Fruit fly (Drosophila melanogaster) whole organism, prepupa: ENCODE data around the gene jagn.

Experiments used
- Blimp-1 ChIP-seq: fragments of 200-800 bp; sonication (Bioruptor generic); optimal IDR thresholded peaks from 3 replicates; lab custom pipeline; 2017; ENCODE audit warnings: missing biosample characterization, missing genetic modification characterization, mild to moderate bottlenecking, moderate library complexity, missing genetic modification reagents
- CG10669 ChIP-seq: fragments of 200-800 bp; sonication (Bioruptor generic); optimal IDR thresholded peaks from 3 replicates; lab custom pipeline; 2018; ENCODE audit warnings: missing biosample characterization, mild to moderate bottlenecking, missing genetic modification characterization, moderate library complexity
- CG11762 ChIP-seq: fragments of 200-800 bp; sonication (Bioruptor generic); optimal IDR thresholded peaks from 3 replicates; lab custom pipeline; 2016; ENCODE audit warnings: missing biosample characterization, missing genetic modification characterization; ENCODE audit not compliant: insufficient read depth
- CG15336 ChIP-seq: fragments of 200-800 bp; sonication (Bioruptor generic); IDR thresholded peaks from 2 replicates; pipeline ENCODE4 v1.3.6; 2022; ENCODE audit warnings: missing biosample characterization, missing genetic modification characterization
- CG16779 ChIP-seq: fragments of 200-800 bp; sonication (Bioruptor generic); optimal IDR thresholded peaks from 3 replicates; lab custom pipeline; 2017; ENCODE audit warnings: missing biosample characterization, mild to moderate bottlenecking, missing genetic modification characterization
- CG3032 ChIP-seq: fragments of 200-800 bp; optimal IDR thresholded peaks from 2 replicates; lab custom pipeline; 2019; ENCODE audit warnings: missing biosample characterization, mild to moderate bottlenecking, missing genetic modification characterization, moderate library complexity
- CG31627 ChIP-seq: fragments of 200-800 bp; sonication (Bioruptor generic); optimal IDR thresholded peaks from 3 replicates; lab custom pipeline; 2016; ENCODE audit warnings: missing biosample characterization, missing genetic modification characterization
- CG34406 ChIP-seq: fragments of 200-800 bp; sonication (Bioruptor generic); optimal IDR thresholded peaks from 3 replicates; lab custom pipeline; 2016; ENCODE audit warnings: missing biosample characterization, missing genetic modification characterization
- CG3919 ChIP-seq: fragments of 200-800 bp; sonication (Bioruptor generic); optimal IDR thresholded peaks from 3 replicates; lab custom pipeline; 2016; ENCODE audit warnings: missing biosample characterization, missing genetic modification characterization
- CG4318 ChIP-seq: fragments of 200-800 bp; sonication (Bioruptor generic); optimal IDR thresholded peaks from 3 replicates; lab custom pipeline; 2017; ENCODE audit warnings: missing biosample characterization, mild to moderate bottlenecking, missing genetic modification characterization
- CG6276 ChIP-seq: fragments of 200-800 bp; sonication (Bioruptor generic); optimal IDR thresholded peaks from 2 replicates; lab custom pipeline; 2017; ENCODE audit warnings: missing biosample characterization, mild to moderate bottlenecking, missing genetic modification characterization
- CG6854 ChIP-seq: fragments of 200-800 bp; sonication (Bioruptor generic); optimal IDR thresholded peaks from 2 replicates; lab custom pipeline; 2017; ENCODE audit warnings: missing biosample characterization, mild to moderate bottlenecking, missing genetic modification characterization
- CG8119 ChIP-seq: fragments of 200-800 bp; sonication (Bioruptor generic); IDR thresholded peaks from 3 replicates; pipeline ENCODE4 v1.3.6; 2022; ENCODE audit warnings: missing biosample characterization, missing genetic modification characterization
- CG8319 ChIP-seq: fragments of 200-800 bp; sonication (Bioruptor generic); optimal IDR thresholded peaks from 3 replicates; lab custom pipeline; 2016; ENCODE audit warnings: missing biosample characterization, missing genetic modification characterization
- CG8632 ChIP-seq: fragments of 200-800 bp; sonication (Bioruptor generic); optimal IDR thresholded peaks from 3 replicates; lab custom pipeline; 2016; ENCODE audit warnings: missing biosample characterization, missing genetic modification characterization
- Eip75B ChIP-seq: fragments of 200-800 bp; sonication (Bioruptor generic); optimal IDR thresholded peaks from 3 replicates; lab custom pipeline; 2016; ENCODE audit warnings: missing biosample characterization, missing genetic modification characterization
- Eip78C ChIP-seq: fragments of 200-800 bp; sonication (Bioruptor generic); peaks from one replicate; lab custom pipeline; 2016; ENCODE audit warnings: missing biosample characterization, missing genetic modification characterization
- Eip93F ChIP-seq: fragments of 200-800 bp; sonication (Bioruptor generic); optimal IDR thresholded peaks from 2 replicates; lab custom pipeline; 2016; ENCODE audit warnings: missing biosample characterization, mild to moderate bottlenecking, missing genetic modification characterization
- Ets21C ChIP-seq: fragments of 200-800 bp; sonication (Bioruptor generic); optimal IDR thresholded peaks from 3 replicates; lab custom pipeline; 2016; ENCODE audit warnings: missing biosample characterization, missing genetic modification characterization
- Ets96B ChIP-seq: fragments of 200-800 bp; optimal IDR thresholded peaks from 2 replicates; lab custom pipeline; 2019; ENCODE audit warnings: missing biosample characterization, mild to moderate bottlenecking, missing genetic modification characterization, moderate library complexity
- Gug ChIP-seq: fragments of 200-800 bp; sonication (Bioruptor generic); IDR thresholded peaks from 2 replicates; pipeline ENCODE4 v1.3.6; 2022; ENCODE audit warnings: missing biosample characterization, missing genetic modification characterization
- Hr38 ChIP-seq: sonication (Bioruptor generic); optimal IDR thresholded peaks from 2 replicates; lab custom pipeline; 2016; ENCODE audit warnings: missing biosample characterization, missing genetic modification characterization
- Hr4 ChIP-seq: fragments of 200-800 bp; sonication (Bioruptor generic); optimal IDR thresholded peaks from 3 replicates; lab custom pipeline; 2016; ENCODE audit warnings: missing biosample characterization, missing genetic modification characterization
- Met ChIP-seq: fragments of 200-800 bp; sonication (Bioruptor generic); optimal IDR thresholded peaks from 3 replicates; lab custom pipeline; 2016; ENCODE audit warnings: missing biosample characterization, missing genetic modification characterization
- OdsH ChIP-seq: fragments of 200-800 bp; sonication (Bioruptor generic); optimal IDR thresholded peaks from 3 replicates; lab custom pipeline; 2016; ENCODE audit warnings: missing biosample characterization, missing genetic modification characterization
- Smox ChIP-seq: fragments of 200-800 bp; sonication (Bioruptor generic); optimal IDR thresholded peaks from 3 replicates; lab custom pipeline; 2016; ENCODE audit warnings: missing biosample characterization, missing genetic modification characterization
- Sox102F ChIP-seq: fragments of 200-800 bp; sonication (Bioruptor generic); optimal IDR thresholded peaks from 2 replicates; lab custom pipeline; 2016; ENCODE audit warnings: missing biosample characterization, mild to moderate bottlenecking, missing genetic modification characterization
- Sox14 ChIP-seq: fragments of 200-800 bp; sonication (Bioruptor generic); optimal IDR thresholded peaks from 3 replicates; lab custom pipeline; 2016; ENCODE audit warnings: missing biosample characterization, missing genetic modification characterization
- Sox15 ChIP-seq: fragments of 200-800 bp; sonication (Bioruptor generic); optimal IDR thresholded peaks from 3 replicates; lab custom pipeline; 2016; ENCODE audit warnings: missing biosample characterization, missing genetic modification characterization
- achi ChIP-seq: fragments of 200-800 bp; sonication (Bioruptor generic); optimal IDR thresholded peaks from 3 replicates; lab custom pipeline; 2016; ENCODE audit warnings: missing biosample characterization, missing genetic modification characterization
- cyc ChIP-seq: fragments of 200-800 bp; sonication (Bioruptor generic); optimal IDR thresholded peaks from 3 replicates; lab custom pipeline; 2016; ENCODE audit warnings: missing biosample characterization, missing genetic modification characterization
- dsx ChIP-seq: fragments of 200-800 bp; optimal IDR thresholded peaks from 3 replicates; lab custom pipeline; 2019; ENCODE audit warnings: missing biosample characterization, mild to moderate bottlenecking, missing genetic modification characterization, moderate library complexity; ENCODE audit not compliant: poor library complexity, severe bottlenecking
- eg ChIP-seq: fragments of 200-800 bp; sonication (Bioruptor generic); IDR thresholded peaks from 3 replicates; pipeline ENCODE4 v1.3.6; 2022; ENCODE audit warnings: missing biosample characterization, missing genetic modification characterization
- esn ChIP-seq: fragments of 200-800 bp; sonication (Bioruptor generic); optimal IDR thresholded peaks from 2 replicates; lab custom pipeline; 2016; ENCODE audit warnings: missing biosample characterization, mild to moderate bottlenecking, missing genetic modification characterization, moderate library complexity
- fd59A ChIP-seq: fragments of 200-800 bp; sonication (Bioruptor generic); optimal IDR thresholded peaks from 2 replicates; lab custom pipeline; 2017; ENCODE audit warnings: missing biosample characterization, mild to moderate bottlenecking, missing genetic modification characterization, missing genetic modification reagents
- fd85E ChIP-seq: fragments of 200-800 bp; sonication (Bioruptor generic); optimal IDR thresholded peaks from 3 replicates; lab custom pipeline; 2016; ENCODE audit warnings: missing biosample characterization, missing genetic modification characterization
- fkh ChIP-seq: fragments of 200-800 bp; sonication (Bioruptor generic); optimal IDR thresholded peaks from 3 replicates; lab custom pipeline; 2017; ENCODE audit warnings: missing biosample characterization, mild to moderate bottlenecking, missing genetic modification characterization, moderate library complexity
- lz ChIP-seq: fragments of 200-800 bp; sonication (Bioruptor generic); optimal IDR thresholded peaks from 3 replicates; lab custom pipeline; 2016; ENCODE audit warnings: missing biosample characterization, missing genetic modification characterization
- net ChIP-seq: fragments of 200-800 bp; sonication (Bioruptor generic); optimal IDR thresholded peaks from 3 replicates; lab custom pipeline; 2016; ENCODE audit warnings: missing biosample characterization, missing genetic modification characterization
- pdm3 ChIP-seq: fragments of 200-800 bp; sonication (Bioruptor generic); optimal IDR thresholded peaks from 3 replicates; lab custom pipeline; 2016; ENCODE audit warnings: missing biosample characterization, missing genetic modification characterization
- salr ChIP-seq, 2 experiments: fragments of 200-800 bp; sonication (Bioruptor generic); optimal IDR thresholded peaks; 3 replicates each; lab custom pipeline; 2016 to 2018; ENCODE audit warnings: missing biosample characterization in 2 of 2, missing genetic modification characterization in 2 of 2, mild to moderate bottlenecking in 1 of 2
- spab ChIP-seq: fragments of 200-800 bp; sonication (Bioruptor generic); optimal IDR thresholded peaks from 2 replicates; lab custom pipeline; 2017; ENCODE audit warnings: missing biosample characterization, mild to moderate bottlenecking, missing genetic modification characterization, missing genetic modification reagents
- ss ChIP-seq, 2 experiments: fragments of 200-800 bp; sonication (Bioruptor generic); optimal IDR thresholded peaks; 2 replicates in 1 of 2; 3 replicates in 1 of 2; lab custom pipeline; 2017 to 2018; ENCODE audit warnings: mild to moderate bottlenecking in 2 of 2, missing biosample characterization in 2 of 2, missing genetic modification characterization in 2 of 2, moderate library complexity in 1 of 2
- topi ChIP-seq: fragments of 200-800 bp; sonication (Bioruptor generic); optimal IDR thresholded peaks from 3 replicates; lab custom pipeline; 2016; ENCODE audit warnings: missing biosample characterization, missing genetic modification characterization
- vri ChIP-seq: fragments of 200-800 bp; sonication (Bioruptor generic); optimal IDR thresholded peaks from 3 replicates; lab custom pipeline; 2016; ENCODE audit warnings: missing biosample characterization, mild to moderate bottlenecking, missing genetic modification characterization

jagn gene

dm6 chr3R:5781462-5781861 lies 2.3 kb downstream of the jagn start, which contains the start of gene kat-60L1:
Gene kat-60L1 (plus strand): TSS chr3R:5781762.
- TF ChIP-seq Sox102F (GFP tag; lab: Kevin White, UChicago) (no peak), fd59A (GFP tag; lab: Kevin White, UChicago) (no peak), Eip93F (GFP tag; lab: Kevin White, UChicago) (no peak), CG6276 (GFP tag; lab: Kevin White, UChicago) (no peak), dsx (GFP tag; lab: Kevin White, UChicago) (no peak), CG6854 (no peak), esn (GFP tag; lab: Kevin White, UChicago) (no peak)

DNA sequence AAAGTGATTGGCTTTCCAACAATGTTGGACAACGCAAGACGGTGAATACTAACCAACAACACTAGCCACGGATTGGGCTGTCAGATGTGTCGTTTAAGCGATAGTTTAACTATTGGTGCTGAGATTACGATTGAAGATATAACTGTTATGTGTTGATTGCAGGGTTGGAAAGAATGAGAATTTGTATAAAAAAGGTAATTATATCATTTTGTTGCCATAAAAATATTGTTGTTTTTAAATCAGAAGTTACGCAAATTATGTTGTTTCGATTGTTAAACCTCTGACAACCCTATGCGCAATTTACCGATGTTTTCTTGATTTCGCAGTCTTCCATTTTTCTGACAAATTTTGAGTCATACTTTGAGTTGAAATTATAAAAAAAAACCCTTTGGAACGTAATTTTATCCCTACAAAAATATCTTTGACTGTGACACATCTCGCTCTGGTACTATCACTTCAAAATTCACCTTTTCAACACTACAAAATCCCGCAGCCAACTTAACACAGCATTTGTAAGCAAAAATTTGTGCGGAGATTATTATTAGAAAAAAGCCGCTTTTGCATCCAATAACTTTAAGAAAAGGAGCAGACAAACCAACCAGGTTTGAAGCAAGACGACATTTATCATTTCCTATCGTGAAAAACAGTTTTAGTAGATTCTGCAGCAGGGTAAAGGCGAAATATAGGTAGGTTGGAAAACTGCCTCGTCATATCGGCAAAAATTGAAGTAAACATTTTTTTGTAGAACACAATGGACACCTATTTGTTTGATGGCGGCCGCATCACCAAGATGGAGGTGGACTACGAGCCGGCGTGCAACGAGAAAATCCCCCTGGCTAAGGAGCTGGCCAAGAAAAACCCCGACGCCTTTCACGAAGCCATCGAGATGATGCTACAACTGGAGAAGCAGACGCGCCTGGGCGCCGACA lies 10.2 kb downstream of the jagn start, which contains the start of the genes Hat1 and Rpn5:
Hat1 (minus strand) TSS at position 360 of the 929 bp plus-strand sequence.
Rpn5 (plus strand) TSS at position 469 of the 929 bp plus-strand sequence.
- TF ChIP-seq CG6854 = no peak
- TF ChIP-seq CG8119 (GFP tag; lab: Robert Waterston, UW) = peak; percentile 48; the same call in 2 of the 3 replicates
- TF ChIP-seq fd59A (GFP tag; lab: Kevin White, UChicago) = peak; percentile 71
- TF ChIP-seq CG8319 (GFP tag; lab: Kevin White, UChicago) = peak; percentile 72
- peak; percentile 64 for TF ChIP-seq CG4318
- TF ChIP-seq Ets96B (tag; lab: Kevin White, UChicago) = peak; percentile 60
- peak; percentile 90 for TF ChIP-seq pdm3 (GFP tag; lab: Kevin White, UChicago)
- TF ChIP-seq Met (GFP tag; lab: Kevin White, UChicago) = peak; percentile 87
- TF ChIP-seq CG15336 (GFP tag; lab: Robert Waterston, UW) = peak; percentile 41; the same call in 1 of the 2 replicates
- TF ChIP-seq fd85E (GFP tag; lab: Kevin White, UChicago) = peak; percentile 72
- TF ChIP-seq Hr38 (GFP tag; lab: Kevin White, UChicago) = peak; percentile 30
- peak; percentile 77 for TF ChIP-seq CG8632 (GFP tag; lab: Kevin White, UChicago)
- TF ChIP-seq CG31627 (GFP tag; lab: Kevin White, UChicago) = peak; percentile 94
- TF ChIP-seq Blimp-1 (GFP tag; lab: Kevin White, UChicago) = peak; percentile 59
- TF ChIP-seq Gug (GFP tag; lab: Robert Waterston, UW) = peak; percentile 59
- TF ChIP-seq CG3032 = peak; percentile 67
- no peak for TF ChIP-seq CG16779
- TF ChIP-seq CG11762 (GFP tag; lab: Kevin White, UChicago) = peak; percentile 68
- peak; percentile 51 for TF ChIP-seq dsx (GFP tag; lab: Kevin White, UChicago)
- peak; percentile 90 for TF ChIP-seq Ets21C
- peak; percentile 86 for TF ChIP-seq CG3919
- peak; percentile 87 for TF ChIP-seq Sox102F (GFP tag; lab: Kevin White, UChicago)
- peak; percentile 92 for TF ChIP-seq Eip75B (GFP tag; lab: Kevin White, UChicago)
- TF ChIP-seq CG10669 (GFP tag; lab: Kevin White, UChicago) = no peak
- peak; percentile 89 for TF ChIP-seq Smox (GFP tag; lab: Kevin White, UChicago)
- peak; percentile 77 for TF ChIP-seq vri (GFP tag; lab: Kevin White, UChicago)
- TF ChIP-seq eg (GFP tag; lab: Robert Waterston, UW) = peak; percentile 61; the same call in 2 of the 3 replicates
- TF ChIP-seq cyc (GFP tag; lab: Kevin White, UChicago) = peak; percentile 92
- peak; percentile 89 for TF ChIP-seq Hr4
- no peak for TF ChIP-seq CG6276 (GFP tag; lab: Kevin White, UChicago)
- peak; percentile 20 to 57 for TF ChIP-seq ss (GFP tag; optimal IDR thresholded peaks at IDR 0.05; lab: Kevin White, UChicago)
- peak; percentile 46 for TF ChIP-seq spab (GFP tag; lab: Kevin White, UChicago)
- TF ChIP-seq fkh (GFP tag; lab: Kevin White, UChicago) = no peak
- peak; percentile 94 for TF ChIP-seq achi (GFP tag; lab: Kevin White, UChicago)
- peak; percentile 76 for TF ChIP-seq CG34406 (GFP tag; lab: Kevin White, UChicago)
- TF ChIP-seq topi (GFP tag; lab: Kevin White, UChicago) = peak; percentile 91
- no peak for TF ChIP-seq Eip93F (GFP tag; lab: Kevin White, UChicago)
- TF ChIP-seq net = peak; percentile 67
- TF ChIP-seq lz (GFP tag; lab: Kevin White, UChicago) = peak; percentile 92
- peak; percentile 94 for TF ChIP-seq Eip78C (GFP tag; lab: Kevin White, UChicago)
- peak; percentile 92 for TF ChIP-seq OdsH (GFP tag; lab: Kevin White, UChicago)
- TF ChIP-seq salr (GFP tag; optimal IDR thresholded peaks at IDR 0.05; lab: Kevin White, UChicago) = peak; percentile 55 to 92
- peak; percentile 91 for TF ChIP-seq Sox14 (GFP tag; lab: Kevin White, UChicago)
- TF ChIP-seq Sox15 (GFP tag; lab: Kevin White, UChicago) = peak; percentile 83
